Worm (Caenorhabditis elegans) whole organism, late embryonic: ENCODE results near the gene srsx-28.

Source experiments
- C08G9.2 ChIP-seq: sonication (generic microtip); optimal IDR thresholded peaks from 2 replicates; lab custom pipeline; 2016; ENCODE audit warnings: mild to moderate bottlenecking, missing genetic modification characterization, moderate library complexity, missing compliant biosample characterization
- K02D7.2 ChIP-seq: sonication (generic microtip); optimal IDR thresholded peaks from 2 replicates; lab custom pipeline; 2017; ENCODE audit warnings: mild to moderate bottlenecking, missing genetic modification characterization, missing compliant biosample characterization
- K09A11.1 ChIP-seq: sonication (generic microtip); optimal IDR thresholded peaks from 2 replicates; lab custom pipeline; 2017; ENCODE audit warnings: antibody characterized with exemption, mild to moderate bottlenecking, missing genetic modification characterization, missing compliant biosample characterization; ENCODE audit not compliant: insufficient read depth
- ahr-1 ChIP-seq: sonication (generic microtip); optimal IDR thresholded peaks from 2 replicates; lab custom pipeline; 2016; ENCODE audit warnings: missing genetic modification characterization, missing compliant biosample characterization
- ama-1 ChIP-seq: fragments of 150-350 bp; optimal IDR thresholded peaks from 2 replicates; lab custom pipeline; 2014
- ceh-18 ChIP-seq: sonication (generic microtip); optimal IDR thresholded peaks from 2 replicates; lab custom pipeline; 2016; ENCODE audit warnings: missing genetic modification characterization, missing compliant biosample characterization
- ceh-19 ChIP-seq: fragments of 200-800 bp; sonication (Bioruptor generic); optimal IDR thresholded peaks from 2 replicates; lab custom pipeline; 2018; ENCODE audit warnings: mild to moderate bottlenecking, missing genetic modification characterization, missing compliant biosample characterization
- ceh-2 ChIP-seq: sonication (generic microtip); optimal IDR thresholded peaks from 2 replicates; lab custom pipeline; 2016; ENCODE audit warnings: missing genotype, missing genetic modification characterization, missing compliant biosample characterization
- ceh-34 ChIP-seq: sonication (generic microtip); optimal IDR thresholded peaks from 2 replicates; lab custom pipeline; 2016; ENCODE audit warnings: mild to moderate bottlenecking, missing genetic modification characterization, missing compliant biosample characterization
- ceh-9 ChIP-seq: sonication (generic microtip); optimal IDR thresholded peaks from 2 replicates; lab custom pipeline; 2016; ENCODE audit warnings: mild to moderate bottlenecking, missing genetic modification characterization, inconsistent platforms, missing compliant biosample characterization
- che-1 ChIP-seq: sonication (generic microtip); optimal IDR thresholded peaks from 2 replicates; lab custom pipeline; 2016; ENCODE audit warnings: mild to moderate bottlenecking, missing genetic modification characterization, missing compliant biosample characterization
- dmd-4 ChIP-seq: sonication (generic microtip); optimal IDR thresholded peaks from 2 replicates; lab custom pipeline; 2016; ENCODE audit warnings: borderline replicate concordance, missing genetic modification characterization, missing compliant biosample characterization
- elt-4 ChIP-seq: sonication (generic microtip); optimal IDR thresholded peaks from 2 replicates; lab custom pipeline; 2016; ENCODE audit warnings: missing genetic modification characterization, missing compliant biosample characterization
- fax-1 ChIP-seq: sonication (generic microtip); optimal IDR thresholded peaks from 2 replicates; lab custom pipeline; 2016; ENCODE audit warnings: missing genotype, missing genetic modification characterization, missing compliant biosample characterization
- fkh-10 ChIP-seq: fragments of 150-350 bp; optimal IDR thresholded peaks from 2 replicates; lab custom pipeline; 2014; ENCODE audit warnings: missing biosample characterization, missing genetic modification reagents, missing genetic modification characterization
- hlh-15 ChIP-seq: sonication (generic microtip); optimal IDR thresholded peaks from 2 replicates; lab custom pipeline; 2016; ENCODE audit warnings: missing genetic modification characterization, missing compliant biosample characterization
- hlh-30 ChIP-seq: sonication (generic microtip); optimal IDR thresholded peaks from 2 replicates; lab custom pipeline; 2017; ENCODE audit warnings: antibody characterized with exemption, missing genetic modification characterization, missing compliant biosample characterization; ENCODE audit not compliant: insufficient read depth
- madf-2 ChIP-seq: sonication (generic microtip); optimal IDR thresholded peaks from 2 replicates; lab custom pipeline; 2017; ENCODE audit warnings: missing genetic modification characterization, missing compliant biosample characterization
- mec-3 ChIP-seq: sonication (generic microtip); optimal IDR thresholded peaks from 2 replicates; lab custom pipeline; 2016; ENCODE audit warnings: borderline replicate concordance, missing genetic modification characterization, missing compliant biosample characterization
- nfya-1 ChIP-seq: sonication (generic microtip); optimal IDR thresholded peaks from 2 replicates; lab custom pipeline; 2017; ENCODE audit warnings: missing genetic modification characterization, mild to moderate bottlenecking, missing compliant biosample characterization, antibody characterized with exemption, moderate library complexity
- nhr-11 ChIP-seq: fragments of 150-350 bp; optimal IDR thresholded peaks from 2 replicates; lab custom pipeline; 2014; ENCODE audit warnings: missing biosample characterization, missing genetic modification characterization
- npax-4 ChIP-seq: sonication (generic microtip); optimal IDR thresholded peaks from 2 replicates; lab custom pipeline; 2016; ENCODE audit warnings: missing genetic modification characterization, missing compliant biosample characterization
- pha-4 ChIP-seq: fragments of 150-350 bp; optimal IDR thresholded peaks from 2 replicates; lab custom pipeline; 2018; ENCODE audit warnings: missing biosample characterization, missing genetic modification reagents, missing genetic modification characterization
- pros-1 ChIP-seq: fragments of 150-350 bp; optimal IDR thresholded peaks from 2 replicates; lab custom pipeline; 2014; ENCODE audit warnings: missing biosample characterization, missing genetic modification reagents, missing genetic modification characterization
- ref-2 ChIP-seq: sonication (generic microtip); optimal IDR thresholded peaks from 2 replicates; lab custom pipeline; 2016; ENCODE audit warnings: missing genetic modification characterization, missing compliant biosample characterization
- sdc-2 ChIP-seq: sonication (generic microtip); optimal IDR thresholded peaks from 2 replicates; lab custom pipeline; 2016; ENCODE audit warnings: missing genotype, missing genetic modification characterization, missing compliant biosample characterization
- sox-2 ChIP-seq: fragments of 200-800 bp; sonication (Bioruptor generic); IDR thresholded peaks from 2 replicates; pipeline ENCODE4 v1.3.6; 2022; ENCODE audit warnings: missing genetic modification reagents, missing genetic modification characterization, missing compliant biosample characterization
- tbx-7 ChIP-seq: sonication (generic microtip); optimal IDR thresholded peaks from 2 replicates; lab custom pipeline; 2016; ENCODE audit warnings: missing genotype, missing genetic modification characterization, missing compliant biosample characterization
- unc-3 ChIP-seq, 2 experiments: fragments of 200-800 bp in 1 of 2; sonication (Bioruptor generic) in 1 of 2; sonication (generic microtip) in 1 of 2; conservative IDR thresholded peaks in 1 of 2; optimal IDR thresholded peaks in 1 of 2; 2 replicates each; pipeline versions ENCODE4 v1.3.6 to Lab custom; 2016 to 2022; ENCODE audit warnings: missing compliant biosample characterization in 2 of 2, missing genetic modification characterization in 2 of 2, missing genetic modification reagents in 1 of 2
- unc-42 ChIP-seq: sonication (generic microtip); optimal IDR thresholded peaks from 2 replicates; lab custom pipeline; 2016; ENCODE audit warnings: missing genotype, missing genetic modification characterization, missing compliant biosample characterization
- unc-55 ChIP-seq: sonication (generic microtip); optimal IDR thresholded peaks from 2 replicates; lab custom pipeline; 2017; ENCODE audit warnings: missing biosample characterization, missing genetic modification reagents, missing genetic modification characterization

srsx-28 gene

ce11 chrV:10134077-10134693 lies 18.2 kb upstream of the srsx-28 start, which contains the start of the genes C08B6.18, wdr-20 and C08B6.8:
C08B6.18 (minus strand) TSS chrV:10134127.
wdr-20 (minus strand) TSS chrV:10134158.
C08B6.8 (plus strand) TSS chrV:10134643.
- TF ChIP-seq K09A11.1 (tag; lab: Kevin White, UChicago) (no peak), unc-42 (tag; lab: Kevin White, UChicago) (peak; percentile 4)

DNA sequence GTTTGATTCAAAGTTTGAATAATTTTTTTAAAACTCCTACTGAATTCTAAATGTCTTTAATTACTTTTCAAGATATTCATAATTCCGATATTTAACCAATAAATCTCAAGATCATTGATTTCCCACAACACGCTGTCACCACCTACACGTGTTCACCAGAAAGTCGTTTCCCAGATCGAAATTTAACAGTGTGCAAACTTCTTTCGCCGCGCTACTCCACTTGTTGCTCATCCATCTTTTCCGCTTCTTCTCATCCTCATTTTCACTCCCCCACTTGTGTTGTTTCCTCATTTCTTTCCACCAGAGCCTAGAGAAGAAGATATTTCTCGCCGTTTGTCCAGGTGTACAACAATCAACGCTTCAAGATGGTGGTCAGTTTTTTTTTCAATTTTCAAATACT lies 6.7 kb upstream of the srsx-28 start, which contains the start of gene C51E3.9:
C51E3.9 (plus strand) TSS at position 301 of the 400 bp plus-strand sequence.
- TF ChIP-seq nhr-11 (tag; lab: Kevin White, UChicago) = no peak
- no peak for TF ChIP-seq madf-2
- no peak for TF ChIP-seq C08G9.2 (tag; lab: Kevin White, UChicago)
- TF ChIP-seq sox-2 (GFP tag; lab: Robert Waterston, UW) = no peak
- TF ChIP-seq mec-3 (tag; lab: Kevin White, UChicago) = no peak
- TF ChIP-seq fax-1 (tag; lab: Kevin White, UChicago) = no peak

ce11 chrV:10146787-10147186 lies 5.6 kb upstream of the srsx-28 start:
- TF ChIP-seq hlh-30 (tag; lab: Kevin White, UChicago) = no peak
- TF ChIP-seq ceh-18 (tag; lab: Kevin White, UChicago) = peak; percentile 60

DNA sequence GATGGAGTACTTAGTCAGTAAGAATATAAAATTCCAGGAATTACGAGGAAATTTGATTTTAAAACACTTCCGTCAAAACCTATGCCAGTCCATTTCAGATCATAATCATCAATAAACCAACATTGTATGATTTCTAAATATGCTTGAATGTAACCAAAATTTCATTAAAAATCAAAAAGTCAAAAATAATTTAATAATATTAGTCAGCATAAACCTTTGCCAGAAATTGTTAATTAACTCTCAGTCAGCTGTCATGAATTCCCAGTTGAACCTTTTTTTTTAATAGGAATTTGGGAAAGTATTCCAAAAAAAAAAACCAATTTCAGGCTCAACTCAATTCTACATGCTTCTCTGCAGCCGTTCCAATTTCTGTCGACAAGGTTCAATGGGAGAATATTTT lies 4.0 kb upstream of the srsx-28 start, which contains the start of gene srsx-26:
srsx-26 (plus strand) TSS at position 301 of the 400 bp plus-strand sequence.
- no peak for TF ChIP-seq fkh-10 (GFP tag; lab: Kevin White, UChicago)
- no peak for TF ChIP-seq ceh-2 (tag; lab: Kevin White, UChicago)
- no peak for TF ChIP-seq ceh-19 (GFP tag; lab: Kevin White, UChicago)
- TF ChIP-seq pha-4 (tag; lab: Kevin White, UChicago) = no peak
- TF ChIP-seq che-1 (tag; lab: Kevin White, UChicago) = no peak
- TF ChIP-seq elt-4 (tag; lab: Kevin White, UChicago) = no peak
- TF ChIP-seq ceh-34 = no peak
- TF ChIP-seq hlh-15 = no peak
- no peak for TF ChIP-seq tbx-7 (tag; lab: Kevin White, UChicago)

ce11 chrV:10149728-10150127 lies 2.6 kb upstream of the srsx-28 start, which contains the start of gene srsx-27:
srsx-27 (plus strand) TSS chrV:10150028.
- TF ChIP-seq unc-3 (GFP tag; conservative IDR thresholded peaks at IDR 0.05; lab: Robert Waterston, UW) (no peak), unc-3 (tag; optimal IDR thresholded peaks at IDR 0.05; lab: Kevin White, UChicago) (no peak), ref-2 (tag; lab: Kevin White, UChicago) (no peak), sdc-2 (tag; lab: Kevin White, UChicago) (no peak), ahr-1 (tag; lab: Kevin White, UChicago) (no peak), ceh-9 (tag; lab: Kevin White, UChicago) (no peak), dmd-4 (tag; lab: Kevin White, UChicago) (no peak), madf-2 (no peak), ama-1 (lab: Kevin White, UChicago) (no peak), K02D7.2 (tag; lab: Kevin White, UChicago) (no peak), nhr-11 (tag; lab: Kevin White, UChicago) (no peak), pros-1 (tag; lab: Kevin White, UChicago) (no peak)
- TF ChIP-seq, all 69 proteins: peak for 0

ce11 chrV:10153076-10153475 lies 698 bp downstream of the srsx-28 start:
- TF ChIP-seq nfya-1 (tag; lab: Kevin White, UChicago) = no peak
- no peak for TF ChIP-seq npax-4
- no peak for TF ChIP-seq C08G9.2 (tag; lab: Kevin White, UChicago)
- no peak for TF ChIP-seq unc-55 (GFP tag; lab: Kevin White, UChicago)
